Fruit fly (Drosophila melanogaster) whole organism, adult: ENCODE results near the gene CG32391.

Source experiments
- CG11617 ChIP-seq: fragments of 200-800 bp; sonication (Bioruptor generic); optimal IDR thresholded peaks from 2 replicates; lab custom pipeline; 2017; ENCODE audit warnings: mild to moderate bottlenecking, missing biosample characterization, missing genetic modification reagents, missing genetic modification characterization
- CG5204 ChIP-seq: fragments of 200-800 bp; sonication (Bioruptor generic); optimal IDR thresholded peaks from 2 replicates; lab custom pipeline; 2016; ENCODE audit warnings: missing biosample characterization, missing genetic modification characterization
- CG7045 ChIP-seq: fragments of 200-800 bp; sonication (Bioruptor generic); optimal IDR thresholded peaks from 2 replicates; lab custom pipeline; 2017; ENCODE audit warnings: missing biosample characterization, mild to moderate bottlenecking, missing genetic modification characterization
- Crg-1 ChIP-seq: fragments of 200-800 bp; sonication (Bioruptor generic); optimal IDR thresholded peaks from 2 replicates; lab custom pipeline; 2016; ENCODE audit warnings: missing biosample characterization, missing genetic modification characterization
- bab1 ChIP-seq: fragments of 200-800 bp; sonication (Bioruptor generic); optimal IDR thresholded peaks from 3 replicates; lab custom pipeline; 2019; ENCODE audit warnings: missing biosample characterization, mild to moderate bottlenecking, missing genetic modification characterization, moderate library complexity
- kay ChIP-seq: fragments of 200-800 bp; sonication (Bioruptor generic); peaks from one replicate; lab custom pipeline; 2016; ENCODE audit warnings: missing biosample characterization, missing genetic modification characterization, borderline replicate concordance
- ovo ChIP-seq: fragments of 200-800 bp; sonication (Bioruptor generic); optimal IDR thresholded peaks from 2 replicates; lab custom pipeline; 2016; ENCODE audit warnings: missing biosample characterization, missing genetic modification characterization
- tj ChIP-seq: fragments of 200-800 bp; sonication (Bioruptor generic); optimal IDR thresholded peaks from 3 replicates; lab custom pipeline; 2017; ENCODE audit warnings: missing biosample characterization, mild to moderate bottlenecking, missing genetic modification characterization, moderate library complexity
- toe ChIP-seq: fragments of 200-800 bp; sonication (Bioruptor generic); optimal IDR thresholded peaks from 2 replicates; lab custom pipeline; 2016; ENCODE audit warnings: missing biosample characterization, missing genetic modification characterization

DNA sequence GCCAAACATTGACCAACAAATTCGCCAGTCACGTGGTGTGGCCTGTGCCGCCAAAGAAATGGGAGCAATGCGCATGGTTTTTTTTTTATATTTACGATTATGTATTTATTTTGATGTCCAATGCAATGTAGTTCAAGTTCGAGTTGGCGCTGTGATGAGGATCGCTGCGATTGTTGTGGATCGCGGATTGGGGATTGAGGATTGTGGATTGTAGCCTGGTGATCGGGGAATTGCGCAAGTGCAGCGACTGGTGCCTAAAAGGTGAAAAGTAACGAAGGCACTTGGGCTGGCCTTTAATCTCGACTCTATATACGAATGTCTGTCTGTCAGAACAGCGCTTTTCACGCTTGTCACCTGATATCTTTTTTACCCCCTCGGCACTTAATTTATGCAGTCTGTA lies 35.5 kb upstream of the CG32391 start:
- no peak for TF ChIP-seq bab1 (GFP tag; lab: Kevin White, UChicago)
- TF ChIP-seq CG5204 (GFP tag; lab: Kevin White, UChicago), result no peak
- no peak for TF ChIP-seq tj (GFP tag; lab: Kevin White, UChicago)
- no peak for TF ChIP-seq toe (GFP tag; lab: Kevin White, UChicago)
- no peak for TF ChIP-seq ovo (GFP tag; lab: Kevin White, UChicago)
- TF ChIP-seq Crg-1, result no peak
- TF ChIP-seq CG11617, result no peak
- no peak for TF ChIP-seq kay (GFP tag; lab: Kevin White, UChicago)
- TF ChIP-seq CG7045 (GFP tag; lab: Kevin White, UChicago), result no peak
